Worm (Caenorhabditis elegans) whole organism, L3 larva: Measurements from ENCODE around the gene col-172.

ENCODE experiments used
- ZK546.5 ChIP-seq: sonication (generic microtip); optimal IDR thresholded peaks from 2 replicates; lab custom pipeline; 2017; ENCODE audit warnings: missing biosample characterization, missing genetic modification characterization
- fkh-10 ChIP-seq: sonication (generic microtip); optimal IDR thresholded peaks from 2 replicates; lab custom pipeline; 2017; ENCODE audit warnings: missing biosample characterization, missing genetic modification reagents, missing genetic modification characterization
- nhr-28 ChIP-seq: fragments of 150-350 bp; optimal IDR thresholded peaks from 2 replicates; lab custom pipeline; 2014; ENCODE audit warnings: missing biosample characterization, missing genetic modification characterization
- snpc-4 ChIP-seq: fragments of 150-350 bp; optimal IDR thresholded peaks from 2 replicates; lab custom pipeline; 2014; ENCODE audit warnings: missing biosample characterization, missing genetic modification characterization

- TF ChIP-seq snpc-4 (tag; lab: Kevin White, UChicago) (no peak), nhr-28 (no peak), ZK546.5 (no peak), fkh-10 (no peak)
These were observed at the start of gene col-172 for ce11 chrX:6672519-6672918.
